Worm (Caenorhabditis elegans) whole organism, young adult: Measurements from ENCODE around the gene trd-1.

Experiments
- D2030.7 ChIP-seq: fragments of 200-800 bp; sonication (Bioruptor generic); IDR thresholded peaks from 2 replicates; pipeline ENCODE4 v1.3.6; 2022; ENCODE audit warnings: missing genetic modification reagents, missing genetic modification characterization, missing compliant biosample characterization
- F23B12.7 ChIP-seq: sonication (generic microtip); optimal IDR thresholded peaks from 2 replicates; lab custom pipeline; 2017; ENCODE audit warnings: missing genetic modification characterization, mild to moderate bottlenecking, missing compliant biosample characterization, antibody characterized with exemption, moderate library complexity; ENCODE audit not compliant: insufficient read depth
- F33H1.4 ChIP-seq: fragments of 200-800 bp; sonication (Bioruptor generic); IDR thresholded peaks from 2 replicates; pipeline ENCODE4 v1.3.6; 2022; ENCODE audit warnings: missing genetic modification reagents, missing genetic modification characterization, missing compliant biosample characterization
- F49E8.2 ChIP-seq: sonication (generic microtip); optimal IDR thresholded peaks from 3 replicates; lab custom pipeline; 2017; ENCODE audit warnings: missing genetic modification characterization, mild to moderate bottlenecking, missing compliant biosample characterization, antibody characterized with exemption, moderate library complexity; ENCODE audit not compliant: insufficient read depth
- F57A8.1 ChIP-seq: fragments of 200-800 bp; sonication (Bioruptor generic); optimal IDR thresholded peaks from 2 replicates; lab custom pipeline; 2018; ENCODE audit warnings: mild to moderate bottlenecking, missing genetic modification characterization, moderate library complexity, missing compliant biosample characterization
- F57C9.4 ChIP-seq: sonication (generic microtip); optimal IDR thresholded peaks from 2 replicates; lab custom pipeline; 2017; ENCODE audit warnings: mild to moderate bottlenecking, missing genetic modification characterization, missing compliant biosample characterization
- Y95B8A.8 ChIP-seq: fragments of 200-800 bp; sonication (Bioruptor generic); IDR thresholded peaks from 2 replicates; pipeline ENCODE4 v1.3.6; 2022; ENCODE audit warnings: missing genetic modification reagents, missing genetic modification characterization, missing compliant biosample characterization
- akir-1 ChIP-seq: fragments of 200-800 bp; sonication (Bioruptor generic); optimal IDR thresholded peaks from 2 replicates; lab custom pipeline; 2018; ENCODE audit warnings: mild to moderate bottlenecking, missing genetic modification characterization, moderate library complexity, missing compliant biosample characterization
- ama-1 ChIP-seq, 3 experiments: fragments of 150-350 bp in 1 of 3; sonication (generic microtip) in 2 of 3; optimal IDR thresholded peaks; 2 replicates each; lab custom pipeline; 2014 to 2018; ENCODE audit warnings: missing biosample characterization in 2 of 3, missing genetic modification characterization in 2 of 3, missing genetic modification reagents in 2 of 3
- attf-5 ChIP-seq: fragments of 200-800 bp; sonication (Bioruptor generic); optimal IDR thresholded peaks from 2 replicates; lab custom pipeline; 2018; ENCODE audit warnings: mild to moderate bottlenecking, missing genetic modification characterization, missing compliant biosample characterization
- cebp-1 ChIP-seq, 2 experiments: fragments of 200-800 bp in 1 of 2; sonication (Bioruptor generic) in 1 of 2; sonication (generic microtip) in 1 of 2; IDR thresholded peaks in 1 of 2; optimal IDR thresholded peaks in 1 of 2; 2 replicates each; pipeline versions ENCODE4 v1.3.6 to Lab custom; 2017 to 2022; ENCODE audit warnings: missing compliant biosample characterization in 2 of 2, missing genetic modification characterization in 2 of 2, mild to moderate bottlenecking in 1 of 2, missing genetic modification reagents in 1 of 2, moderate library complexity in 1 of 2
- ceh-100 ChIP-seq: fragments of 200-800 bp; sonication (Bioruptor generic); IDR thresholded peaks from 2 replicates; pipeline ENCODE4 v1.3.6; 2022; ENCODE audit warnings: missing genetic modification reagents, missing genetic modification characterization, missing compliant biosample characterization
- die-1 ChIP-seq: sonication (generic microtip); optimal IDR thresholded peaks from 2 replicates; lab custom pipeline; 2016; ENCODE audit warnings: missing genotype, mild to moderate bottlenecking, missing genetic modification characterization, missing compliant biosample characterization
- dox-1 ChIP-seq: fragments of 200-800 bp; sonication (Bioruptor generic); IDR thresholded peaks from 2 replicates; pipeline ENCODE4 v1.3.6; 2022; ENCODE audit warnings: missing genetic modification reagents, missing genetic modification characterization, missing compliant biosample characterization
- dpff-1 ChIP-seq: sonication (generic microtip); optimal IDR thresholded peaks from 2 replicates; lab custom pipeline; 2017; ENCODE audit warnings: mild to moderate bottlenecking, missing genetic modification characterization, missing compliant biosample characterization
- dpl-1 ChIP-seq: fragments of 150-350 bp; optimal IDR thresholded peaks from 2 replicates; lab custom pipeline; 2014; ENCODE audit warnings: missing biosample characterization, missing genetic modification reagents, missing genetic modification characterization
- gei-17 ChIP-seq: fragments of 200-800 bp; sonication (Bioruptor generic); optimal IDR thresholded peaks from 2 replicates; lab custom pipeline; 2018; ENCODE audit warnings: mild to moderate bottlenecking, missing genetic modification characterization, missing compliant biosample characterization
- him-1 ChIP-seq: sonication (generic microtip); optimal IDR thresholded peaks from 2 replicates; lab custom pipeline; 2016; ENCODE audit warnings: missing genotype, missing genetic modification reagents, missing genetic modification characterization, missing compliant biosample characterization
- hlh-12 ChIP-seq: sonication (generic microtip); optimal IDR thresholded peaks from 2 replicates; lab custom pipeline; 2016; ENCODE audit warnings: missing genetic modification characterization, missing compliant biosample characterization
- hmg-20 ChIP-seq: fragments of 200-800 bp; sonication (Bioruptor generic); IDR thresholded peaks from 2 replicates; pipeline ENCODE4 v1.3.6; 2022; ENCODE audit warnings: missing genetic modification reagents, missing genetic modification characterization, missing compliant biosample characterization
- hrde-1 ChIP-seq: sonication (generic microtip); optimal IDR thresholded peaks from 2 replicates; lab custom pipeline; 2016; ENCODE audit warnings: missing genetic modification characterization, mild to moderate bottlenecking, missing compliant biosample characterization, moderate library complexity, missing genotype, missing genetic modification reagents, borderline replicate concordance
- hsf-1 ChIP-seq: fragments of 200-800 bp; sonication (Bioruptor generic); IDR thresholded peaks from 2 replicates; pipeline ENCODE4 v1.3.6; 2022; ENCODE audit warnings: missing genetic modification reagents, missing genetic modification characterization, missing compliant biosample characterization
- lag-1 ChIP-seq: fragments of 200-800 bp; sonication (Bioruptor generic); IDR thresholded peaks from 2 replicates; pipeline ENCODE4 v1.3.6; 2022; ENCODE audit warnings: missing genetic modification reagents, missing genetic modification characterization, missing compliant biosample characterization
- let-526 ChIP-seq: fragments of 200-800 bp; sonication (Bioruptor generic); IDR thresholded peaks from 2 replicates; pipeline ENCODE4 v1.3.6; 2022; ENCODE audit warnings: missing genetic modification reagents, missing genetic modification characterization, missing compliant biosample characterization
- let-607 ChIP-seq, 2 experiments: fragments of 200-800 bp in 1 of 2; sonication (Bioruptor generic) in 1 of 2; sonication (generic microtip) in 1 of 2; optimal IDR thresholded peaks; 2 replicates each; lab custom pipeline; 2016 to 2018; ENCODE audit warnings: mild to moderate bottlenecking in 2 of 2, missing compliant biosample characterization in 2 of 2, missing genetic modification characterization in 2 of 2, moderate library complexity in 2 of 2, missing genotype in 1 of 2
- lin-54 ChIP-seq: fragments of 200-800 bp; sonication (Bioruptor generic); optimal IDR thresholded peaks from 2 replicates; lab custom pipeline; 2018; ENCODE audit warnings: mild to moderate bottlenecking, missing genetic modification characterization, missing compliant biosample characterization
- madf-10 ChIP-seq: sonication (generic microtip); optimal IDR thresholded peaks from 2 replicates; lab custom pipeline; 2016; ENCODE audit warnings: mild to moderate bottlenecking, missing genetic modification characterization, missing compliant biosample characterization
- mcd-1 ChIP-seq: fragments of 200-800 bp; sonication (Bioruptor generic); IDR thresholded peaks from 2 replicates; pipeline ENCODE4 v1.3.6; 2022; ENCODE audit warnings: missing genetic modification reagents, missing genetic modification characterization, missing compliant biosample characterization
- mes-4 ChIP-seq: sonication (generic microtip); optimal IDR thresholded peaks from 2 replicates; lab custom pipeline; 2016; ENCODE audit warnings: missing genotype, missing genetic modification characterization, missing compliant biosample characterization
- rpc-1 ChIP-seq, 2 experiments: fragments of 150-350 bp in 1 of 2; sonication (generic microtip) in 1 of 2; optimal IDR thresholded peaks; 2 replicates each; lab custom pipeline; 2014 to 2018; ENCODE audit warnings: missing biosample characterization in 1 of 2, missing genetic modification characterization in 1 of 2, missing genetic modification reagents in 1 of 2, missing genotype in 1 of 2
- snpc-1.1 ChIP-seq: sonication (generic microtip); optimal IDR thresholded peaks from 2 replicates; lab custom pipeline; 2017; ENCODE audit warnings: missing genetic modification characterization, mild to moderate bottlenecking, missing compliant biosample characterization, antibody characterized with exemption, moderate library complexity, missing genotype, missing genetic modification reagents; ENCODE audit not compliant: insufficient read depth
- snpc-3.4 ChIP-seq: sonication (generic microtip); optimal IDR thresholded peaks from 2 replicates; lab custom pipeline; 2017; ENCODE audit warnings: missing genetic modification characterization, mild to moderate bottlenecking, missing compliant biosample characterization, antibody characterized with exemption, moderate library complexity, missing genotype, missing genetic modification reagents
- snpc-4 ChIP-seq, 5 experiments: fragments of 150-350 bp in 1 of 5; sonication (generic microtip) in 4 of 5; optimal IDR thresholded peaks; 2 replicates each; lab custom pipeline; 2014 to 2018; ENCODE audit warnings: missing genetic modification characterization in 5 of 5, missing biosample characterization in 3 of 5, antibody characterized with exemption in 2 of 5, mild to moderate bottlenecking in 2 of 5, missing compliant biosample characterization in 2 of 5, missing genotype in 2 of 5, moderate library complexity in 2 of 5, missing genetic modification reagents in 1 of 5
- somi-1 ChIP-seq: fragments of 200-800 bp; sonication (Bioruptor generic); optimal IDR thresholded peaks from 2 replicates; lab custom pipeline; 2018; ENCODE audit warnings: mild to moderate bottlenecking, missing genetic modification characterization, missing compliant biosample characterization
- tbp1 ChIP-seq: fragments of 200-800 bp; sonication (Bioruptor generic); optimal IDR thresholded peaks from 2 replicates; lab custom pipeline; 2018; ENCODE audit warnings: mild to moderate bottlenecking, missing genetic modification characterization, missing compliant biosample characterization
- unc-130 ChIP-seq: sonication (generic microtip); optimal IDR thresholded peaks from 2 replicates; lab custom pipeline; 2016; ENCODE audit warnings: missing genetic modification reagents, missing genetic modification characterization, missing compliant biosample characterization
- xnd-1 ChIP-seq: sonication (generic microtip); optimal IDR thresholded peaks from 2 replicates; lab custom pipeline; 2016; ENCODE audit warnings: missing genotype, missing genetic modification reagents, missing genetic modification characterization, missing compliant biosample characterization
- zim-3 ChIP-seq: sonication (generic microtip); optimal IDR thresholded peaks from 2 replicates; lab custom pipeline; 2017; ENCODE audit warnings: mild to moderate bottlenecking, missing genetic modification characterization, moderate library complexity, missing compliant biosample characterization
- ztf-6 ChIP-seq: fragments of 200-800 bp; sonication (Bioruptor generic); IDR thresholded peaks from 2 replicates; pipeline ENCODE4 v1.3.6; 2022; ENCODE audit warnings: missing genetic modification reagents, missing genetic modification characterization, missing compliant biosample characterization

The trd-1 gene

DNA sequence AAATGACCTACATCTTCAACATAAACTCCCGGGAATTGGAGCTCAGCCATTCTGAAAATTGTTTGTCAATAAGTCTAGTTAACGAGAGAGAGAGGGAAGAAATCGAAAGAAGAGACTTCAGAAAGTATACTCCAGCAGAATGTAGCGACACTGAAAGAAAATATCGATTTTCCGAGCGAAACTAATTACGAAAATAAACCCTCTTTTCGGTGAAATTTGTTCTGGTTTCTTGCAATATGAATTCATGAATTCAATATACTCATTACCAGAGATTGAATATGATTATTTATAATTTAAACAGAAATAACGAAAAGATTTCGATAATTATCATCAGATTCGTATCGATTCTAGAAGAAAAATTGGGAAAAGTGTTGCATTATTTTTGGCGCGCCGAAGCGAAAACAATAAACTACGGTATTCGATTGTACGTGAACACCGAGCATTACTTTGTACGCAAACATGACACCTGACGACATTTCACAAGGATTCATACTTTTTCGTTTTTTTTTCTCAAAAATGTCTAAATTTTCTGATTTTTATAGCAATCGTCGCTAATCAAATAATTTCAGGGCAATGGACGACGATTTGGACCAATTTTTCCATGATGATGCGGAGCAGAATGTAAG, 4.4 kb upstream of the trd-1 start, which contains the start of the genes hmg-4 and T20B12.3 (continued):
- TF ChIP-seq snpc-3.4 (peak; percentile 15), snpc-1.1 (tag; lab: Kevin White, UChicago) (peak; percentile 4), ama-1 (optimal IDR thresholded peaks at IDR 0.05; lab: Kevin White, UChicago) (no peak), ama-1 (GFP tag; optimal IDR thresholded peaks at IDR 0.05; lab: Kevin White, UChicago) (no peak), mes-4 (tag; lab: Kevin White, UChicago) (no peak), madf-10 (no peak), unc-130 (peak; percentile 14), hmg-20 (GFP tag; lab: Robert Waterston, UW) (no peak), dpl-1 (GFP tag; lab: Kevin White, UChicago) (peak; percentile 70), Y95B8A.8 (0 out of 2 replicates have a peak, but pooled peaks have one; percentile 54)

- TF ChIP-seq tbp1, result peak; percentile 58
- TF ChIP-seq lin-54 (GFP tag; lab: Kevin White, UChicago), result no peak
Measured at ce11 chrIII:7383733-7384132, 2.3 kb upstream of the trd-1 start, which contains the start of gene tbp-1. Gene tbp-1, plus strand, starts transcription at chrIII:7384033.

ce11 chrIII:7386539-7386938, 510 bp downstream of the trd-1 start:
- peak; percentile 64 for TF ChIP-seq mcd-1
- TF ChIP-seq ceh-100 (GFP tag; lab: Robert Waterston, UW), result 0 out of 2 replicates have a peak, but pooled peaks have one; percentile 23
- TF ChIP-seq tbp1, result peak; percentile 37

- TF ChIP-seq cebp-1 (GFP tag; IDR thresholded peaks at IDR 0.05; lab: Robert Waterston, UW) (no peak), cebp-1 (tag; optimal IDR thresholded peaks at IDR 0.05; lab: Kevin White, UChicago) (peak; percentile 81), xnd-1 (no peak), somi-1 (GFP tag; lab: Kevin White, UChicago) (no peak), hrde-1 (tag; lab: Kevin White, UChicago) (no peak), dpff-1 (tag; lab: Kevin White, UChicago) (no peak), gei-17 (GFP tag; lab: Kevin White, UChicago) (peak; percentile 16), F33H1.4 (GFP tag; lab: Robert Waterston, UW) (0 out of 2 replicates have a peak, but pooled peaks have one; percentile 10), hlh-12 (tag; lab: Kevin White, UChicago) (no peak), hsf-1 (GFP tag; lab: Robert Waterston, UW) (no peak), F23B12.7 (tag; lab: Kevin White, UChicago) (peak; percentile 8), die-1 (peak; percentile 35), snpc-3.4 (no peak), F57A8.1 (GFP tag; lab: Kevin White, UChicago) (no peak), ztf-6 (GFP tag; lab: Robert Waterston, UW) (no peak), let-607 (tag; optimal IDR thresholded peaks at IDR 0.05; lab: Kevin White, UChicago) (peak in 1 of 2 experiments; percentile 3), attf-5 (peak; percentile 48), dox-1 (GFP tag; lab: Robert Waterston, UW) (peak; percentile 73), F57C9.4 (tag; lab: Kevin White, UChicago) (no peak), snpc-4 (GFP tag; optimal IDR thresholded peaks at IDR 0.05; lab: Kevin White, UChicago) (no peak), snpc-4 (tag; optimal IDR thresholded peaks at IDR 0.05; lab: Kevin White, UChicago) (peak in 3 of 4 experiments; percentile 69 to 75 (median 72)), lag-1 (GFP tag; lab: Robert Waterston, UW) (no peak), Y95B8A.8 (no peak), zim-3 (tag; lab: Kevin White, UChicago) (peak; percentile 29), let-526 (GFP tag; lab: Robert Waterston, UW) (no peak; the same call in 1 of the 2 replicates), D2030.7 (GFP tag; lab: Robert Waterston, UW) (no peak), him-1 (tag; lab: Kevin White, UChicago) (no peak), rpc-1 (optimal IDR thresholded peaks at IDR 0.05; lab: Kevin White, UChicago) (peak; percentile 58), rpc-1 (tag; optimal IDR thresholded peaks at IDR 0.05; lab: Kevin White, UChicago) (peak; percentile 53), F49E8.2 (tag; lab: Kevin White, UChicago) (no peak), akir-1 (GFP tag; lab: Kevin White, UChicago) (no peak), madf-10 (peak; percentile 53)
Measured at ce11 chrIII:7387359-7387758, 1.3 kb downstream of the trd-1 start.
